Worm (Caenorhabditis elegans) whole organism, mixed stage, embryonic: ENCODE measurements around the gene set-20.

Experiments used
- cnd-1 ChIP-seq: fragments of 200-800 bp; sonication (Bioruptor generic); optimal IDR thresholded peaks from 2 replicates; lab custom pipeline; 2018; ENCODE audit warnings: mild to moderate bottlenecking, missing genetic modification characterization, missing compliant biosample characterization
- lin-13 ChIP-seq: fragments of 150-350 bp; optimal IDR thresholded peaks from 2 replicates; lab custom pipeline; 2014; ENCODE audit warnings: missing biosample characterization, missing genetic modification characterization
- lin-32 ChIP-seq: fragments of 200-800 bp; sonication (Bioruptor generic); optimal IDR thresholded peaks from 2 replicates; lab custom pipeline; 2018; ENCODE audit warnings: mild to moderate bottlenecking, missing genetic modification characterization, missing compliant biosample characterization
- mep-1 ChIP-seq: fragments of 150-350 bp; optimal IDR thresholded peaks from 2 replicates; lab custom pipeline; 2017; ENCODE audit warnings: missing biosample characterization, missing genetic modification reagents, missing genetic modification characterization, inconsistent platforms

ce11 chrX:5697208-5697607 is 11.2 kb upstream of the set-20 start, which contains the start of gene W01C8.5:
- TF ChIP-seq lin-13 (tag; lab: Kevin White, UChicago) (no peak), mep-1 (tag; lab: Kevin White, UChicago) (no peak), cnd-1 (no peak), lin-32 (GFP tag; lab: Kevin White, UChicago) (no peak)
